Fruit fly (Drosophila melanogaster) whole organism, embryonic: ENCODE measurements around the gene janA.
A peak's percentile ranks its signal among the peaks of the same experiment; 100 is the strongest.

ENCODE experiments used
- Atf3 ChIP-seq: fragments of 200-800 bp; sonication (Bioruptor generic); optimal IDR thresholded peaks from 3 replicates; lab custom pipeline; 2016; ENCODE audit warnings: missing biosample characterization, missing genetic modification characterization
- Bgb ChIP-seq: fragments of 200-800 bp; sonication (Bioruptor generic); IDR thresholded peaks from 2 replicates; pipeline ENCODE4 v1.3.6; 2022; ENCODE audit warnings: missing biosample characterization, missing genetic modification characterization; ENCODE audit not compliant: partially characterized antibody
- BtbVII ChIP-seq: fragments of 200-800 bp; sonication (Bioruptor generic); optimal IDR thresholded peaks from 3 replicates; lab custom pipeline; 2017; ENCODE audit warnings: missing biosample characterization, mild to moderate bottlenecking, missing genetic modification characterization
- CG13123 ChIP-seq: fragments of 200-800 bp; sonication (Bioruptor generic); optimal IDR thresholded peaks from 2 replicates; lab custom pipeline; 2016; ENCODE audit warnings: missing biosample characterization, missing genetic modification characterization
- CG14014 ChIP-seq: fragments of 200-800 bp; sonication (Bioruptor generic); IDR thresholded peaks from 2 replicates; pipeline ENCODE4 v1.3.6; 2022; ENCODE audit warnings: missing biosample characterization, missing genetic modification characterization
- CG14050 ChIP-seq: fragments of 200-800 bp; sonication (Bioruptor generic); IDR thresholded peaks from 3 replicates; pipeline ENCODE4 v1.3.6; 2022; ENCODE audit warnings: missing biosample characterization, missing genetic modification characterization
- CG15011 ChIP-seq: fragments of 200-800 bp; sonication (Bioruptor generic); optimal IDR thresholded peaks from 3 replicates; lab custom pipeline; 2018; ENCODE audit warnings: missing biosample characterization, mild to moderate bottlenecking, missing genetic modification characterization
- CG16815 ChIP-seq: fragments of 200-800 bp; sonication (Bioruptor generic); optimal IDR thresholded peaks from 3 replicates; lab custom pipeline; 2017; ENCODE audit warnings: missing biosample characterization, mild to moderate bottlenecking, missing genetic modification characterization
- CG16863 ChIP-seq: fragments of 200-800 bp; sonication (Bioruptor generic); optimal IDR thresholded peaks from 3 replicates; lab custom pipeline; 2016; ENCODE audit warnings: missing biosample characterization, missing genetic modification characterization
- CG17186 ChIP-seq: fragments of 200-800 bp; sonication (Bioruptor generic); optimal IDR thresholded peaks from 3 replicates; lab custom pipeline; 2017; ENCODE audit warnings: missing biosample characterization, missing genetic modification reagents, missing genetic modification characterization
- CG17568 ChIP-seq: fragments of 200-800 bp; sonication (Bioruptor generic); optimal IDR thresholded peaks from 2 replicates; lab custom pipeline; 2018; ENCODE audit warnings: missing biosample characterization, mild to moderate bottlenecking, missing genetic modification characterization, moderate library complexity
- CG17802 ChIP-seq: fragments of 200-800 bp; sonication (Bioruptor generic); optimal IDR thresholded peaks from 2 replicates; lab custom pipeline; 2018; ENCODE audit warnings: missing biosample characterization, mild to moderate bottlenecking, missing genetic modification characterization, moderate library complexity
- CG33213 ChIP-seq: fragments of 200-800 bp; sonication (Bioruptor generic); optimal IDR thresholded peaks from 3 replicates; lab custom pipeline; 2016; ENCODE audit warnings: missing biosample characterization, missing genetic modification characterization
- CG3995 ChIP-seq: fragments of 200-800 bp; sonication (Bioruptor generic); optimal IDR thresholded peaks from 3 replicates; lab custom pipeline; 2016; ENCODE audit warnings: missing biosample characterization, missing genetic modification characterization
- CG6791 ChIP-seq: fragments of 200-800 bp; sonication (Bioruptor generic); IDR thresholded peaks from 3 replicates; pipeline ENCODE4 v1.3.6; 2022; ENCODE audit warnings: missing biosample characterization, missing genetic modification characterization; ENCODE audit not compliant: partially characterized antibody
- CG7839 ChIP-seq: fragments of 200-800 bp; sonication (Bioruptor generic); optimal IDR thresholded peaks from 3 replicates; lab custom pipeline; 2018; ENCODE audit warnings: missing biosample characterization, mild to moderate bottlenecking, missing genetic modification characterization, moderate library complexity
- CG7987 ChIP-seq: fragments of 200-800 bp; sonication (Bioruptor generic); optimal IDR thresholded peaks from 2 replicates; lab custom pipeline; 2018; ENCODE audit warnings: missing biosample characterization, mild to moderate bottlenecking, missing genetic modification characterization, moderate library complexity
- CG8089 ChIP-seq: fragments of 200-800 bp; sonication (Bioruptor generic); optimal IDR thresholded peaks from 3 replicates; lab custom pipeline; 2016; ENCODE audit warnings: missing biosample characterization, missing genetic modification characterization
- CG8281 ChIP-seq: fragments of 200-800 bp; sonication (Bioruptor generic); optimal IDR thresholded peaks from 2 replicates; lab custom pipeline; 2018; ENCODE audit warnings: missing biosample characterization, mild to moderate bottlenecking, missing genetic modification characterization, moderate library complexity
- CG9437 ChIP-seq: fragments of 200-800 bp; sonication (Bioruptor generic); optimal IDR thresholded peaks from 2 replicates; lab custom pipeline; 2018; ENCODE audit warnings: missing biosample characterization, mild to moderate bottlenecking, missing genetic modification characterization
- Dref ChIP-seq: fragments of 200-800 bp; sonication (Bioruptor generic); IDR thresholded peaks from 2 replicates; pipeline ENCODE4 v1.3.6; 2022; ENCODE audit warnings: missing biosample characterization, missing genetic modification characterization
- Gug ChIP-seq: fragments of 200-800 bp; sonication (Bioruptor generic); IDR thresholded peaks from 4 replicates; pipeline ENCODE4 v1.3.6; 2022; ENCODE audit warnings: missing biosample characterization, missing genetic modification characterization
- Max ChIP-seq: fragments of 200-800 bp; sonication (Bioruptor generic); optimal IDR thresholded peaks from 2 replicates; lab custom pipeline; 2016; ENCODE audit warnings: missing biosample characterization, mild to moderate bottlenecking, missing genetic modification characterization
- Nf-YA ChIP-seq: fragments of 200-800 bp; sonication (Bioruptor generic); IDR thresholded peaks from 2 replicates; pipeline ENCODE4 v1.3.6; 2022; ENCODE audit warnings: missing biosample characterization, missing genetic modification characterization
- PHDP ChIP-seq: fragments of 200-800 bp; sonication (Bioruptor generic); optimal IDR thresholded peaks from 3 replicates; lab custom pipeline; 2018; ENCODE audit warnings: missing biosample characterization, mild to moderate bottlenecking, missing genetic modification characterization, moderate library complexity
- Sox100B ChIP-seq: fragments of 200-800 bp; sonication (Bioruptor generic); optimal IDR thresholded peaks from 3 replicates; lab custom pipeline; 2018; ENCODE audit warnings: missing biosample characterization, mild to moderate bottlenecking, missing genetic modification characterization
- Sox102F ChIP-seq: fragments of 200-800 bp; sonication (Bioruptor generic); optimal IDR thresholded peaks from 2 replicates; lab custom pipeline; 2018; ENCODE audit warnings: missing biosample characterization, mild to moderate bottlenecking, missing genetic modification characterization, moderate library complexity
- Tbp ChIP-seq: fragments of >200 bp; optimal IDR thresholded peaks from 2 replicates; lab custom pipeline; 2018; ENCODE audit warnings: missing biosample characterization, missing genetic modification characterization
- ac ChIP-seq: fragments of 200-800 bp; sonication (Bioruptor generic); optimal IDR thresholded peaks from 3 replicates; lab custom pipeline; 2017; ENCODE audit warnings: missing biosample characterization, mild to moderate bottlenecking, missing genetic modification characterization
- cwo ChIP-seq: fragments of 200-800 bp; sonication (Bioruptor generic); optimal IDR thresholded peaks from 3 replicates; lab custom pipeline; 2017; ENCODE audit warnings: missing biosample characterization, missing genetic modification characterization, mild to moderate bottlenecking, moderate library complexity, missing genetic modification reagents
- ems ChIP-seq: fragments of 200-800 bp; sonication (Bioruptor generic); optimal IDR thresholded peaks from 3 replicates; lab custom pipeline; 2016; ENCODE audit warnings: missing biosample characterization, missing genetic modification characterization
- eyg ChIP-seq: fragments of 200-800 bp; sonication (Bioruptor generic); optimal IDR thresholded peaks from 3 replicates; lab custom pipeline; 2016; ENCODE audit warnings: missing biosample characterization, missing genetic modification characterization
- fru ChIP-seq: fragments of >200 bp; optimal IDR thresholded peaks from 2 replicates; lab custom pipeline; 2017
- gem ChIP-seq: fragments of 200-800 bp; sonication (Bioruptor generic); optimal IDR thresholded peaks from 2 replicates; lab custom pipeline; 2019; ENCODE audit warnings: missing biosample characterization, mild to moderate bottlenecking, missing genetic modification characterization, moderate library complexity
- grau ChIP-seq: fragments of 200-800 bp; optimal IDR thresholded peaks from 3 replicates; lab custom pipeline; 2019; ENCODE audit warnings: missing biosample characterization, mild to moderate bottlenecking, missing genetic modification characterization, moderate library complexity
- knrl ChIP-seq: fragments of 200-800 bp; sonication (Bioruptor generic); IDR thresholded peaks from 3 replicates; pipeline ENCODE4 v1.3.6; 2022; ENCODE audit warnings: missing biosample characterization, missing genetic modification characterization; ENCODE audit not compliant: partially characterized antibody
- lola ChIP-seq, 3 experiments: fragments of >200 bp in 2 of 3; fragments of 200-800 bp in 1 of 3; sonication (Bioruptor generic) in 1 of 3; optimal IDR thresholded peaks; 2 replicates each; lab custom pipeline; 2017 to 2019; ENCODE audit warnings: missing biosample characterization in 3 of 3, missing genetic modification characterization in 3 of 3, mild to moderate bottlenecking in 1 of 3, moderate library complexity in 1 of 3
- nerfin-2 ChIP-seq: fragments of 200-800 bp; sonication (Bioruptor generic); IDR thresholded peaks from 2 replicates; pipeline ENCODE4 v1.3.6; 2022; ENCODE audit warnings: missing biosample characterization, missing genetic modification characterization; ENCODE audit not compliant: partially characterized antibody
- otp ChIP-seq: fragments of 200-800 bp; sonication (Bioruptor generic); IDR thresholded peaks from 3 replicates; pipeline ENCODE4, ENCODE4 v1.3.6; 2022; ENCODE audit warnings: missing biosample characterization, missing genetic modification characterization
- pfk ChIP-seq: fragments of 200-800 bp; sonication (Bioruptor generic); optimal IDR thresholded peaks from 2 replicates; lab custom pipeline; 2018; ENCODE audit warnings: missing biosample characterization, mild to moderate bottlenecking, missing genetic modification characterization, moderate library complexity
- pzg ChIP-seq: fragments of 200-800 bp; sonication (Bioruptor generic); optimal IDR thresholded peaks from 3 replicates; lab custom pipeline; 2018; ENCODE audit warnings: missing biosample characterization, mild to moderate bottlenecking, missing genetic modification characterization, moderate library complexity
- repo ChIP-seq: fragments of 200-800 bp; sonication (Bioruptor generic); optimal IDR thresholded peaks from 2 replicates; lab custom pipeline; 2016; ENCODE audit warnings: missing biosample characterization, missing genetic modification characterization
- run ChIP-seq: fragments of 200-800 bp; sonication (Bioruptor generic); optimal IDR thresholded peaks from 3 replicates; lab custom pipeline; 2018; ENCODE audit warnings: missing biosample characterization, mild to moderate bottlenecking, missing genetic modification characterization
- salm ChIP-seq: fragments of 200-800 bp; sonication (Bioruptor generic); optimal IDR thresholded peaks from 2 replicates; lab custom pipeline; 2018; ENCODE audit warnings: missing biosample characterization, mild to moderate bottlenecking, missing genetic modification characterization
- shn ChIP-seq: fragments of 200-800 bp; sonication (Bioruptor generic); optimal IDR thresholded peaks from 3 replicates; lab custom pipeline; 2016; ENCODE audit warnings: missing biosample characterization, missing genetic modification characterization
- stc ChIP-seq: fragments of 200-800 bp; sonication (Bioruptor generic); IDR thresholded peaks from 2 replicates; pipeline ENCODE4 v1.3.6; 2022; ENCODE audit warnings: missing biosample characterization, missing genetic modification characterization
- toy ChIP-seq: fragments of 200-800 bp; sonication (Bioruptor generic); IDR thresholded peaks from 2 replicates; pipeline ENCODE4 v1.3.6; 2022; ENCODE audit warnings: missing biosample characterization, missing genetic modification characterization
- twi ChIP-seq: fragments of 200-800 bp; optimal IDR thresholded peaks from 2 replicates; lab custom pipeline; 2019; ENCODE audit warnings: missing biosample characterization, mild to moderate bottlenecking, missing genetic modification characterization, moderate library complexity
- wek ChIP-seq: fragments of 200-800 bp; sonication (Bioruptor generic); optimal IDR thresholded peaks from 3 replicates; lab custom pipeline; 2018; ENCODE audit warnings: missing biosample characterization, mild to moderate bottlenecking, missing genetic modification characterization, moderate library complexity
- zfh1 ChIP-seq: fragments of 200-800 bp; sonication (Bioruptor generic); IDR thresholded peaks from 3 replicates; pipeline ENCODE4 v1.3.6; 2022; ENCODE audit warnings: missing biosample characterization, missing genetic modification characterization

janA gene

dm6 chr3R:30052455-30053046 is 13.2 kb upstream of the janA start, which contains the start of gene Jasper (continued):
- TF ChIP-seq CG14014 (no peak), knrl (GFP tag; lab: Robert Waterston, UW) (peak; percentile 48; the same call in 2 of the 3 replicates), Max (GFP tag; lab: Kevin White, UChicago) (no peak), CG3995 (peak; percentile 59), otp (no peak), fru (lab: Kevin White, UChicago) (no peak), nerfin-2 (GFP tag; lab: Robert Waterston, UW) (no peak), wek (no peak), Gug (GFP tag; lab: Robert Waterston, UW) (no peak), salm (tag; lab: Kevin White, UChicago) (no peak), CG6791 (GFP tag; lab: Robert Waterston, UW) (peak; percentile 59), toy (GFP tag; lab: Robert Waterston, UW) (no peak), CG14050 (GFP tag; lab: Robert Waterston, UW) (no peak), CG7839 (no peak), Sox100B (no peak), CG7987 (GFP tag; lab: Kevin White, UChicago) (no peak), pfk (GFP tag; lab: Kevin White, UChicago) (peak; percentile 16), CG8281 (no peak), CG15011 (GFP tag; lab: Kevin White, UChicago) (no peak), ac (GFP tag; lab: Kevin White, UChicago) (no peak), pzg (peak; percentile 99), shn (GFP tag; lab: Kevin White, UChicago) (no peak), Tbp (GFP tag; lab: Kevin White, UChicago) (no peak), CG33213 (GFP tag; lab: Kevin White, UChicago) (peak; percentile 75), Nf-YA (GFP tag; lab: Robert Waterston, UW) (no peak), repo (GFP tag; lab: Kevin White, UChicago) (no peak), gem (peak; percentile 2), lola (GFP tag; optimal IDR thresholded peaks at IDR 0.05; lab: Kevin White, UChicago) (no peak), PHDP (tag; lab: Kevin White, UChicago) (no peak), Bgb (peak; percentile 68), CG8089 (no peak), CG16863 (GFP tag; lab: Kevin White, UChicago) (no peak), run (peak; percentile 54), zfh1 (GFP tag; lab: Robert Waterston, UW) (no peak), CG13123 (GFP tag; lab: Kevin White, UChicago) (no peak), BtbVII (GFP tag; lab: Kevin White, UChicago) (no peak), CG17186 (peak; percentile 94), Atf3 (GFP tag; lab: Kevin White, UChicago) (no peak), eyg (GFP tag; lab: Kevin White, UChicago) (no peak), CG16815 (GFP tag; lab: Kevin White, UChicago) (no peak), CG9437 (no peak), CG17802 (no peak), Sox102F (no peak), Dref (GFP tag; lab: Robert Waterston, UW) (peak; percentile 95), cwo (no peak), twi (tag; lab: Kevin White, UChicago) (no peak), grau (peak; percentile 16), stc (GFP tag; lab: Robert Waterston, UW) (no peak), ems (GFP tag; lab: Kevin White, UChicago) (no peak), CG17568 (no peak)
